Fruit fly (Drosophila melanogaster): ENCODE results near the gene Gnpnat.

Gene Gnpnat

DNA sequence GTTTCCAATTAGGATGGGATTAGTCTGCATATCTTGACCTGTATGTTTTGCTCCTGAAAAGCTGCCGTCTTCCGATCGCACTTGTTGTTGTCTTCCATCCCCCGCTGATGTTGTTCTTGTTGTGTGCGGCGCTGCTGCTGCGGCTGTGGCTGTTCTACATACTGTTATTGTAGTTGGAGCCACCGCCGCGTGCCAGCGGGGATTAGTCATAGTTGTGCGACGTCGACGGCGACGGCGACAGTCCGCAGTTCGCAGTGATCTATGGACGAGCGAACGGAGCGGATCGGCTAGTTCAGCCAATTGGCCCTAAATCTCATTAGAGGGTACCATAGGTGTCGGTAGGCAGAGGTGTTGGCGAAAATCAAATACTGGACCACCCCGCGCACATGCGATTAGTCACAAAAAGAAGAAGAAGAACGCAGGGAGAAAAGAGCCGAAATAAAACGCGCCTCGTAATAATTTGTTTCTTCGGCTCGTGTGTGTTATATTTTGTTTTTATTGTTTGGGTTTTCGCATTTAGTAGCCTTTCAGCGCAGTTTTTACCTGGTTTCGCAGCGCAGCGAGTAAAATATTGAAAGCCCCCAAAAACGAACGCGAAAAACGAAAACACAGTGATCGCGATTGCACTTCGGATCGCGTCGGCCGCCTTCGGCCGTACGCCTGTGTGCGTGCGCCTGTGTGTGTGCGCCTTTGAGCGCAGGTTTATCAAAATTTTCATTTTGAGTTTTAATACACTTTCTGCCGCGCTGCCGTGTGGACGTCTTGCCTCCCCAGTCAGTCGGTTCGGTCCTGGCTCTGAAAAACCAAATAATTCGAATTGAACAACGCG is 27.4 kb downstream of the Gnpnat start, which contains the start of gene kay (continued):
- no peak for TF ChIP-seq vfl (GFP tag; optimal IDR thresholded peaks at IDR 0.05)
- TF ChIP-seq fru (optimal IDR thresholded peaks at IDR 0.05) = no peak
- TF ChIP-seq oc (tag; optimal IDR thresholded peaks at IDR 0.05) = no peak
- TF ChIP-seq Dbx (GFP tag; IDR thresholded peaks at IDR 0.05) = no peak
- TF ChIP-seq sim (GFP tag; IDR thresholded peaks at IDR 0.05) = no peak
- no peak for TF ChIP-seq dan (GFP tag; IDR thresholded peaks at IDR 0.05)
- TF ChIP-seq B-H1 (GFP tag; IDR thresholded peaks at IDR 0.05) = no peak
- TF ChIP-seq CG2202 (tag; optimal IDR thresholded peaks at IDR 0.05) = no peak
- peak; percentile 56; the same call in 1 of the 3 replicates for TF ChIP-seq z (GFP tag; IDR thresholded peaks at IDR 0.05)
- no peak for TF ChIP-seq mld (GFP tag; IDR thresholded peaks at IDR 0.05; ENCODE audit: partially characterized antibody)
- no peak for TF ChIP-seq HHEX (GFP tag; optimal IDR thresholded peaks at IDR 0.05)
- TF ChIP-seq CG9876 (GFP tag; optimal IDR thresholded peaks at IDR 0.05) = no peak
- TF ChIP-seq dmrt11E (tag; optimal IDR thresholded peaks at IDR 0.05) = no peak
- TF ChIP-seq dati (GFP tag; IDR thresholded peaks at IDR 0.05) = no peak
- peak; percentile 17; the same call in 1 of the 2 replicates for TF ChIP-seq CG4360 (GFP tag; IDR thresholded peaks at IDR 0.05)
- TF ChIP-seq CG8944 (GFP tag; optimal IDR thresholded peaks at IDR 0.05) = no peak
- no peak for TF ChIP-seq Hey (tag; optimal IDR thresholded peaks at IDR 0.05)
- TF ChIP-seq D19B (GFP tag; optimal IDR thresholded peaks at IDR 0.05) = peak; percentile 71
- no peak for TF ChIP-seq CG6654 (GFP tag; optimal IDR thresholded peaks at IDR 0.05)
- TF ChIP-seq ap (GFP tag; IDR thresholded peaks at IDR 0.05) = no peak
- no peak for TF ChIP-seq Doc3 (GFP tag; IDR thresholded peaks at IDR 0.05; ENCODE audit: partially characterized antibody)
- peak; percentile 70 for TF ChIP-seq Adf1 (GFP tag; IDR thresholded peaks at IDR 0.05)
- 0 out of 3 replicates have a peak, but pooled peaks have one; percentile 6 for TF ChIP-seq vnd (GFP tag; IDR thresholded peaks at IDR 0.05; ENCODE audit: partially characterized antibody)
- TF ChIP-seq CG15601 (tag; optimal IDR thresholded peaks at IDR 0.05) = no peak
- no peak for TF ChIP-seq tll (GFP tag; optimal IDR thresholded peaks at IDR 0.05)
- TF ChIP-seq row (GFP tag; IDR thresholded peaks at IDR 0.05) = peak; percentile 26; the same call in 1 of the 3 replicates
- TF ChIP-seq CG34224 (GFP tag; IDR thresholded peaks at IDR 0.05; ENCODE audit: partially characterized antibody) = 0 out of 3 replicates have a peak, but pooled peaks have one; percentile 25
- TF ChIP-seq CG10209 (GFP tag; optimal IDR thresholded peaks at IDR 0.05) = no peak
- TF ChIP-seq CG13296 (GFP tag; optimal IDR thresholded peaks at IDR 0.05) = no peak
- TF ChIP-seq ranshi (GFP tag; IDR thresholded peaks at IDR 0.05) = no peak
- TF ChIP-seq salm (tag; optimal IDR thresholded peaks at IDR 0.05) = no peak
- TF ChIP-seq Awh (GFP tag; IDR thresholded peaks at IDR 0.05) = no peak
- no peak for TF ChIP-seq CG8089 (GFP tag; optimal IDR thresholded peaks at IDR 0.05)
- no peak for TF ChIP-seq CG14667 (GFP tag; IDR thresholded peaks at IDR 0.05)
- TF ChIP-seq CG18599 (GFP tag; optimal IDR thresholded peaks at IDR 0.05) = no peak
- no peak for TF ChIP-seq D (optimal IDR thresholded peaks at IDR 0.05)
- TF ChIP-seq D (GFP tag; optimal IDR thresholded peaks at IDR 0.05) = no peak
- TF ChIP-seq luna (GFP tag; optimal IDR thresholded peaks at IDR 0.05) = no peak
- TF ChIP-seq slbo (GFP tag; IDR thresholded peaks at IDR 0.05) = peak; percentile 25; the same call in 1 of the 2 replicates
- no peak for TF ChIP-seq Tbp (GFP tag; optimal IDR thresholded peaks at IDR 0.05)
- no peak for TF ChIP-seq grn (GFP tag; optimal IDR thresholded peaks at IDR 0.05)
- TF ChIP-seq CG3407 (GFP tag; optimal IDR thresholded peaks at IDR 0.05) = no peak
- TF ChIP-seq CG31441 (GFP tag; IDR thresholded peaks at IDR 0.05) = no peak
- TF ChIP-seq CG30431 (GFP tag; optimal IDR thresholded peaks at IDR 0.05) = no peak
- TF ChIP-seq CG15479 (GFP tag; optimal IDR thresholded peaks at IDR 0.05) = peak; percentile 57
- TF ChIP-seq CG2889 (GFP tag; IDR thresholded peaks at IDR 0.05) = no peak
- TF ChIP-seq CG32532 (GFP tag; IDR thresholded peaks at IDR 0.05) = 0 out of 2 replicates have a peak, but pooled peaks have one; percentile 18
- no peak for TF ChIP-seq CG10959 (GFP tag; IDR thresholded peaks at IDR 0.05)
- no peak for TF ChIP-seq CG1792 (GFP tag; optimal IDR thresholded peaks at IDR 0.05)
- TF ChIP-seq danr (GFP tag; IDR thresholded peaks at IDR 0.05) = no peak
